Worm (Caenorhabditis elegans) whole organism, late embryonic: ENCODE data around the gene F10D2.10.

Experiments used
- C38D4.7 ChIP-seq: fragments of 200-800 bp; sonication (Bioruptor generic); optimal IDR thresholded peaks from 2 replicates; lab custom pipeline; 2018; ENCODE audit warnings: mild to moderate bottlenecking, missing genetic modification characterization, moderate library complexity, missing compliant biosample characterization
- F13H6.1 ChIP-seq: sonication (generic microtip); optimal IDR thresholded peaks from 2 replicates; lab custom pipeline; 2016; ENCODE audit warnings: missing genetic modification characterization, missing compliant biosample characterization
- T23F11.4 ChIP-seq: fragments of 200-800 bp; sonication (Bioruptor generic); optimal IDR thresholded peaks from 2 replicates; lab custom pipeline; 2018; ENCODE audit warnings: mild to moderate bottlenecking, missing genetic modification characterization, missing compliant biosample characterization
- Y22D7AL.16 ChIP-seq: sonication (generic microtip); optimal IDR thresholded peaks from 2 replicates; lab custom pipeline; 2016; ENCODE audit warnings: missing genetic modification characterization, missing compliant biosample characterization
- ama-1 ChIP-seq: fragments of 150-350 bp; optimal IDR thresholded peaks from 2 replicates; lab custom pipeline; 2014
- ceh-18 ChIP-seq: sonication (generic microtip); optimal IDR thresholded peaks from 2 replicates; lab custom pipeline; 2016; ENCODE audit warnings: missing genetic modification characterization, missing compliant biosample characterization
- ceh-22 ChIP-seq: sonication (generic microtip); optimal IDR thresholded peaks from 2 replicates; lab custom pipeline; 2017; ENCODE audit warnings: missing biosample characterization, missing genetic modification characterization
- ceh-24 ChIP-seq: sonication (generic microtip); optimal IDR thresholded peaks from 2 replicates; lab custom pipeline; 2016; ENCODE audit warnings: mild to moderate bottlenecking, missing genetic modification characterization, missing compliant biosample characterization
- ceh-31 ChIP-seq: sonication (generic microtip); optimal IDR thresholded peaks from 2 replicates; lab custom pipeline; 2016; ENCODE audit warnings: missing genetic modification characterization, missing compliant biosample characterization
- ceh-6 ChIP-seq: fragments of 200-800 bp; sonication (Bioruptor generic); optimal IDR thresholded peaks from 2 replicates; lab custom pipeline; 2018; ENCODE audit warnings: mild to moderate bottlenecking, missing genetic modification characterization, missing compliant biosample characterization
- dmd-4 ChIP-seq: sonication (generic microtip); optimal IDR thresholded peaks from 2 replicates; lab custom pipeline; 2016; ENCODE audit warnings: borderline replicate concordance, missing genetic modification characterization, missing compliant biosample characterization
- elt-2 ChIP-seq: sonication (generic microtip); optimal IDR thresholded peaks from 2 replicates; lab custom pipeline; 2016; ENCODE audit warnings: missing genetic modification reagents, missing genetic modification characterization, missing compliant biosample characterization
- elt-4 ChIP-seq: sonication (generic microtip); optimal IDR thresholded peaks from 2 replicates; lab custom pipeline; 2016; ENCODE audit warnings: missing genetic modification characterization, missing compliant biosample characterization
- ets-4 ChIP-seq: sonication (generic microtip); optimal IDR thresholded peaks from 2 replicates; lab custom pipeline; 2016; ENCODE audit warnings: missing genetic modification characterization, missing compliant biosample characterization
- eyg-1 ChIP-seq: sonication (generic microtip); optimal IDR thresholded peaks from 2 replicates; lab custom pipeline; 2016; ENCODE audit warnings: missing genotype, missing genetic modification characterization, missing compliant biosample characterization
- fkh-6 ChIP-seq: sonication (generic microtip); optimal IDR thresholded peaks from 2 replicates; lab custom pipeline; 2016; ENCODE audit warnings: missing genetic modification characterization, missing compliant biosample characterization
- hlh-15 ChIP-seq: sonication (generic microtip); optimal IDR thresholded peaks from 2 replicates; lab custom pipeline; 2016; ENCODE audit warnings: missing genetic modification characterization, missing compliant biosample characterization
- hlh-30 ChIP-seq: sonication (generic microtip); optimal IDR thresholded peaks from 2 replicates; lab custom pipeline; 2017; ENCODE audit warnings: antibody characterized with exemption, missing genetic modification characterization, missing compliant biosample characterization; ENCODE audit not compliant: insufficient read depth
- hlh-6 ChIP-seq: sonication (generic microtip); optimal IDR thresholded peaks from 2 replicates; lab custom pipeline; 2016; ENCODE audit warnings: missing genotype, missing genetic modification characterization, missing compliant biosample characterization
- nhr-232 ChIP-seq: sonication (generic microtip); optimal IDR thresholded peaks from 2 replicates; lab custom pipeline; 2016; ENCODE audit warnings: missing genetic modification characterization, missing compliant biosample characterization
- odd-2 ChIP-seq: sonication (generic microtip); optimal IDR thresholded peaks from 2 replicates; lab custom pipeline; 2017; ENCODE audit warnings: antibody characterized with exemption, mild to moderate bottlenecking, missing genetic modification characterization, missing compliant biosample characterization
- pha-2 ChIP-seq: sonication (generic microtip); optimal IDR thresholded peaks from 2 replicates; lab custom pipeline; 2017; ENCODE audit warnings: mild to moderate bottlenecking, missing genetic modification characterization, missing compliant biosample characterization
- pha-4 ChIP-seq: fragments of 150-350 bp; optimal IDR thresholded peaks from 2 replicates; lab custom pipeline; 2018; ENCODE audit warnings: missing biosample characterization, missing genetic modification reagents, missing genetic modification characterization
- pqm-1 ChIP-seq: sonication (generic microtip); optimal IDR thresholded peaks from 2 replicates; lab custom pipeline; 2016; ENCODE audit warnings: missing genetic modification characterization, missing compliant biosample characterization
- ref-2 ChIP-seq: sonication (generic microtip); optimal IDR thresholded peaks from 2 replicates; lab custom pipeline; 2016; ENCODE audit warnings: missing genetic modification characterization, missing compliant biosample characterization
- sdc-2 ChIP-seq: sonication (generic microtip); optimal IDR thresholded peaks from 2 replicates; lab custom pipeline; 2016; ENCODE audit warnings: missing genotype, missing genetic modification characterization, missing compliant biosample characterization
- sox-2 ChIP-seq: fragments of 200-800 bp; sonication (Bioruptor generic); IDR thresholded peaks from 2 replicates; pipeline ENCODE4 v1.3.6; 2022; ENCODE audit warnings: missing genetic modification reagents, missing genetic modification characterization, missing compliant biosample characterization
- sox-4 ChIP-seq: sonication (generic microtip); optimal IDR thresholded peaks from 2 replicates; lab custom pipeline; 2017; ENCODE audit warnings: mild to moderate bottlenecking, missing genetic modification characterization, inconsistent platforms, missing compliant biosample characterization
- tbx-2 ChIP-seq: sonication (generic microtip); optimal IDR thresholded peaks from 2 replicates; lab custom pipeline; 2016; ENCODE audit warnings: missing genetic modification characterization, missing compliant biosample characterization
- tbx-7 ChIP-seq: sonication (generic microtip); optimal IDR thresholded peaks from 2 replicates; lab custom pipeline; 2016; ENCODE audit warnings: missing genotype, missing genetic modification characterization, missing compliant biosample characterization
- unc-42 ChIP-seq: sonication (generic microtip); optimal IDR thresholded peaks from 2 replicates; lab custom pipeline; 2016; ENCODE audit warnings: missing genotype, missing genetic modification characterization, missing compliant biosample characterization
- unc-55 ChIP-seq: sonication (generic microtip); optimal IDR thresholded peaks from 2 replicates; lab custom pipeline; 2017; ENCODE audit warnings: missing biosample characterization, missing genetic modification reagents, missing genetic modification characterization

The F10D2.10 gene

ce11 chrV:7159391-7159790, 3.4 kb upstream of the F10D2.10 start, which contains the start of gene str-204:
Gene str-204, plus strand, starts transcription at chrV:7159691.
- TF ChIP-seq ref-2 (tag; lab: Kevin White, UChicago) (no peak), sox-4 (tag; lab: Kevin White, UChicago) (no peak), F13H6.1 (no peak), ceh-24 (tag; lab: Kevin White, UChicago) (no peak), sox-2 (GFP tag; lab: Robert Waterston, UW) (no peak), nhr-232 (no peak), hlh-6 (no peak), ceh-22 (no peak), hlh-15 (tag; lab: Kevin White, UChicago) (no peak), unc-55 (GFP tag; lab: Kevin White, UChicago) (no peak)

- TF ChIP-seq sdc-2 (tag; lab: Kevin White, UChicago) (no peak), odd-2 (tag; lab: Kevin White, UChicago) (no peak), ref-2 (tag; lab: Kevin White, UChicago) (no peak), C38D4.7 (GFP tag; lab: Kevin White, UChicago) (no peak), fkh-6 (no peak), ceh-6 (no peak), elt-2 (tag; lab: Kevin White, UChicago) (no peak), F13H6.1 (no peak), T23F11.4 (GFP tag; lab: Kevin White, UChicago) (no peak), pqm-1 (tag; lab: Kevin White, UChicago) (no peak)
- TF ChIP-seq, all 69 proteins: peak for 0
These were observed 1.1 kb upstream of the F10D2.10 start, which contains the start of gene ugt-39 for ce11 chrV:7157089-7157488. Gene ugt-39, plus strand, starts transcription at chrV:7157142.

DNA sequence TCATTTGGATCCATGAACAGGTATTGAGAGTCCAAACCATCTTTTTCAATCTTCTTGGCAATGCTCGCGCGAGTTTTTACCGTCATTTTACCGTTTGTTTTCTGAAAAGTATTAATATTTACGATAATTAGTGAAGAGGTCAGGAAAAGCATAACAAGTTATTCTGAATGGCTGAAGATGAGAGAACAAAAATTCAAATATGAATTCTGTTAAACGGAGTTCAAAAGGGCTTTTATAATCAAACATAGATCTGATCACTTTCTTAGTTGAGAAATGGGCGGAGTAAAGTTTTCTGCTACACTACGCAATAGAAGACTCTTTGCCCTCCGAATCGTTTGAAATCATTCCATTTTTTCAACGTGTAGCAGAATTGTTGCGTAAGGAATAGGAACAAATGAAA, 2.9 kb downstream of the F10D2.10 start, which contains the start of gene fat-7:
Gene fat-7, minus strand, starts transcription at position 101 of the 400 bp plus-strand sequence.
- no peak for TF ChIP-seq Y22D7AL.16 (tag; lab: Kevin White, UChicago)
- TF ChIP-seq elt-4 (tag; lab: Kevin White, UChicago) = no peak
- no peak for TF ChIP-seq eyg-1 (tag; lab: Kevin White, UChicago)
- TF ChIP-seq ets-4 (tag; lab: Kevin White, UChicago) = no peak
- no peak for TF ChIP-seq pha-2 (tag; lab: Kevin White, UChicago)
- TF ChIP-seq ceh-18 (tag; lab: Kevin White, UChicago) = no peak
- TF ChIP-seq tbx-7 (tag; lab: Kevin White, UChicago) = no peak
- TF ChIP-seq elt-2 (tag; lab: Kevin White, UChicago) = no peak
- no peak for TF ChIP-seq ceh-24 (tag; lab: Kevin White, UChicago)
- no peak for TF ChIP-seq dmd-4 (tag; lab: Kevin White, UChicago)
- no peak for TF ChIP-seq unc-42 (tag; lab: Kevin White, UChicago)
- TF ChIP-seq ceh-31 = no peak

DNA sequence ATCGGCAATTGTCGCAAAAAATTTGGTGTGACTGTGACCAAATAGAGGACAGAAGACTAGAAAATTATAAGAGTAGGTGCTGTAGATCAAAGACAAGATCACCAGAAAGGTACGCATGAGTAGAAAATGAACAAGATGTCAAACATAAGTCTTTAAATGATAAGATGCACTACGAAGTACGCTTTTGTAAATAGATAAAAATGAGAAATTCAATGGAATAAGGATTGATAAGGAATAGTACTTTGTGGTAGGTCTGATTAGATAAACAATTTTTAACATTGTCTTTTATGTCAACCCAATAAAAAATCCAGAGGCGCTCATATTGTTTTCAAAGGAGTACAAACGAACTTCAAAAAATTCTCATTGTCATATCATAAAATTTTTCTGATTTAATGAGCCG, 5.4 kb downstream of the F10D2.10 start, which contains the start of gene F10D2.8:
Gene F10D2.8, minus strand, starts transcription at position 145 of the 400 bp plus-strand sequence.
- TF ChIP-seq elt-2 (tag; lab: Kevin White, UChicago) = peak; percentile 90
- TF ChIP-seq pha-4 = no peak

DNA sequence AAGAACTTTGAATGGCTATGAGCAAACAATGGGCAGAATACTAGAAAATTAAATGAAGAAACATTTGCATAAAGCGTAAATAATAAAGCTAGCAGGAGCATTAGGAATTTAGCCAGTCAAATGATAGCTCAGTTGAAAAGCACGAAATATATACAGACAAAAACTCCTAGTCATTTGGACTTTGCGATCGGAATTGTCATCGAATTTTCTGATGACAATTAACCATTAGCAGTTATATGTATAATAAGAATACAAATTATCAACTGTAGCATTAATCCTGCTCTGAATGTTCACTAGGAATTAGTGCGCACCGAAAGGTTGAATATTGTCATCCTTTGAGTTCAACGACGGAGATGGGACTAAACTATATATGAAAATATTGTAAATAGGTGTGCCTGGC, 8.6 kb downstream of the F10D2.10 start, which contains the start of gene ugt-38:
Gene ugt-38, minus strand, starts transcription at position 101 of the 400 bp plus-strand sequence.
- TF ChIP-seq ama-1 (no peak), hlh-30 (tag; lab: Kevin White, UChicago) (no peak), unc-42 (tag; lab: Kevin White, UChicago) (no peak), C38D4.7 (GFP tag; lab: Kevin White, UChicago) (no peak), tbx-2 (no peak)

DNA sequence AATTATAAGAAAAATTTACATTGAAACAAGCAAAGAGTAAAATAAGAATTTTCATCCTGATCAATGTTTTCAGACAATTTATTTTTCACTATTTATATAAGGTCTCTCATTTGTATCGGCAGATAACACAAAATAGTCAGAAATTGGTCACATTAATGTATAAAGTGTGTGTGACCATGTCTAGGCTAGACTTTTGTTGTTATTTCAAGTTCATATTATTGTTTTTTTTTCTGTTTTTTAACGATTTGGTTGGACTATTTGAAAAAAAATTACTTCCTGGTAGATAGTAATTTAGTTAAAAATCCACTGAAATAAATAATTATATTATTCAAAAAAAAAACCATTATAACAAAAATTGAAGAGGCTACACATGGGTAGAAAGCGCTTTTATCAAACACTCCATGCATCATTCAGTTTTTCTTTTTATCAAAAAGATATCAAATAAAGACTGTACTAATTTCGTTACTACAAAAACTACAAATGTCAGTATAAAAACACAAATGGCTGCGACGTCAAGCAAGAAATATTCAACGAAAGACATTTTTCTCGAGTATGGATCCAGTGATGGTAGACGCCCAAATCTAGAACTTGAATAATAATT, 10.6 kb downstream of the F10D2.10 start, which contains the start of gene ugt-37:
Gene ugt-37, minus strand, starts transcription at position 69 of the 601 bp plus-strand sequence.
- no peak for TF ChIP-seq unc-55 (GFP tag; lab: Kevin White, UChicago)
